Worm (Caenorhabditis elegans) whole organism, young adult: ENCODE data around the gene mrps-10.

Source experiments
- B0019.2 ChIP-seq: fragments of 200-800 bp; sonication (Bioruptor generic); conservative IDR thresholded peaks from 2 replicates; pipeline ENCODE4 v1.3.6; 2022; ENCODE audit warnings: missing genetic modification reagents, missing genetic modification characterization, missing compliant biosample characterization
- B0336.3 ChIP-seq: fragments of 200-800 bp; sonication (Bioruptor generic); IDR thresholded peaks from 2 replicates; pipeline ENCODE4 v1.3.6; 2022; ENCODE audit warnings: missing genetic modification characterization, missing compliant biosample characterization
- K12H6.12 ChIP-seq: fragments of 200-800 bp; sonication (Bioruptor generic); optimal IDR thresholded peaks from 2 replicates; lab custom pipeline; 2018; ENCODE audit warnings: mild to moderate bottlenecking, missing genetic modification characterization, missing compliant biosample characterization
- Y53F4B.3 ChIP-seq: fragments of 200-800 bp; sonication (Bioruptor generic); IDR thresholded peaks from 2 replicates; pipeline ENCODE4 v1.3.6; 2022; ENCODE audit warnings: missing genetic modification reagents, missing genetic modification characterization, missing compliant biosample characterization
- Y53G8AR.9 ChIP-seq: fragments of 200-800 bp; sonication (Bioruptor generic); conservative IDR thresholded peaks from 2 replicates; pipeline ENCODE4 v1.3.6; 2022; ENCODE audit warnings: missing genetic modification reagents, missing genetic modification characterization, missing compliant biosample characterization
- Y56A3A.18 ChIP-seq: fragments of 200-800 bp; sonication (Bioruptor generic); IDR thresholded peaks from 2 replicates; pipeline ENCODE4 v1.3.6; 2022; ENCODE audit warnings: missing genetic modification reagents, missing genetic modification characterization, missing compliant biosample characterization
- ZK185.1 ChIP-seq: sonication (generic microtip); optimal IDR thresholded peaks from 2 replicates; lab custom pipeline; 2016; ENCODE audit warnings: mild to moderate bottlenecking, missing genetic modification characterization, missing compliant biosample characterization; ENCODE audit not compliant: poor library complexity, severe bottlenecking
- akir-1 ChIP-seq: fragments of 200-800 bp; sonication (Bioruptor generic); optimal IDR thresholded peaks from 2 replicates; lab custom pipeline; 2018; ENCODE audit warnings: mild to moderate bottlenecking, missing genetic modification characterization, moderate library complexity, missing compliant biosample characterization
- ama-1 ChIP-seq, 3 experiments: fragments of 150-350 bp in 1 of 3; sonication (generic microtip) in 2 of 3; optimal IDR thresholded peaks; 2 replicates each; lab custom pipeline; 2014 to 2018; ENCODE audit warnings: missing biosample characterization in 2 of 3, missing genetic modification characterization in 2 of 3, missing genetic modification reagents in 2 of 3
- aptf-2 ChIP-seq: fragments of 200-800 bp; sonication (Bioruptor generic); conservative IDR thresholded peaks from 2 replicates; pipeline ENCODE4 v1.3.6; 2022; ENCODE audit warnings: missing genetic modification reagents, missing genetic modification characterization, missing compliant biosample characterization
- attf-3 ChIP-seq: fragments of 200-800 bp; sonication (Bioruptor generic); conservative IDR thresholded peaks from 2 replicates; pipeline ENCODE4 v1.3.6; 2022; ENCODE audit warnings: missing genetic modification reagents, missing genetic modification characterization, missing compliant biosample characterization
- attf-5 ChIP-seq: fragments of 200-800 bp; sonication (Bioruptor generic); optimal IDR thresholded peaks from 2 replicates; lab custom pipeline; 2018; ENCODE audit warnings: mild to moderate bottlenecking, missing genetic modification characterization, missing compliant biosample characterization
- attf-6 ChIP-seq: fragments of 200-800 bp; sonication (Bioruptor generic); IDR thresholded peaks from 2 replicates; pipeline ENCODE4 v1.3.6; 2022; ENCODE audit warnings: missing genetic modification reagents, missing genetic modification characterization, missing compliant biosample characterization
- bed-2 ChIP-seq: fragments of 200-800 bp; sonication (Bioruptor generic); IDR thresholded peaks from 2 replicates; pipeline ENCODE4 v1.3.6; 2022; ENCODE audit warnings: missing genetic modification reagents, missing genetic modification characterization, missing compliant biosample characterization
- cebp-1 ChIP-seq, 2 experiments: fragments of 200-800 bp in 1 of 2; sonication (Bioruptor generic) in 1 of 2; sonication (generic microtip) in 1 of 2; IDR thresholded peaks in 1 of 2; optimal IDR thresholded peaks in 1 of 2; 2 replicates each; pipeline versions ENCODE4 v1.3.6 to Lab custom; 2017 to 2022; ENCODE audit warnings: missing compliant biosample characterization in 2 of 2, missing genetic modification characterization in 2 of 2, mild to moderate bottlenecking in 1 of 2, missing genetic modification reagents in 1 of 2, moderate library complexity in 1 of 2
- cebp-2 ChIP-seq: fragments of 200-800 bp; sonication (Bioruptor generic); IDR thresholded peaks from 2 replicates; pipeline ENCODE4 v1.3.6; 2022; ENCODE audit warnings: missing genetic modification characterization, missing compliant biosample characterization
- ceh-100 ChIP-seq: fragments of 200-800 bp; sonication (Bioruptor generic); IDR thresholded peaks from 2 replicates; pipeline ENCODE4 v1.3.6; 2022; ENCODE audit warnings: missing genetic modification reagents, missing genetic modification characterization, missing compliant biosample characterization
- ceh-27 ChIP-seq: fragments of 200-800 bp; sonication (Bioruptor generic); optimal IDR thresholded peaks from 2 replicates; lab custom pipeline; 2018; ENCODE audit warnings: mild to moderate bottlenecking, missing genetic modification characterization, moderate library complexity, missing compliant biosample characterization
- dox-1 ChIP-seq: fragments of 200-800 bp; sonication (Bioruptor generic); IDR thresholded peaks from 2 replicates; pipeline ENCODE4 v1.3.6; 2022; ENCODE audit warnings: missing genetic modification reagents, missing genetic modification characterization, missing compliant biosample characterization
- dpff-1 ChIP-seq: sonication (generic microtip); optimal IDR thresholded peaks from 2 replicates; lab custom pipeline; 2017; ENCODE audit warnings: mild to moderate bottlenecking, missing genetic modification characterization, missing compliant biosample characterization
- egrh-3 ChIP-seq: fragments of 200-800 bp; sonication (Bioruptor generic); IDR thresholded peaks from 2 replicates; pipeline ENCODE4 v1.3.6; 2022; ENCODE audit warnings: missing genetic modification reagents, missing genetic modification characterization, missing compliant biosample characterization
- gei-17 ChIP-seq: fragments of 200-800 bp; sonication (Bioruptor generic); optimal IDR thresholded peaks from 2 replicates; lab custom pipeline; 2018; ENCODE audit warnings: mild to moderate bottlenecking, missing genetic modification characterization, missing compliant biosample characterization
- hmg-1.2 ChIP-seq: fragments of 200-800 bp; sonication (Bioruptor generic); IDR thresholded peaks from 2 replicates; pipeline ENCODE4 v1.3.6; 2022; ENCODE audit warnings: missing genetic modification reagents, missing genetic modification characterization, missing compliant biosample characterization
- hrde-1 ChIP-seq: sonication (generic microtip); optimal IDR thresholded peaks from 2 replicates; lab custom pipeline; 2016; ENCODE audit warnings: missing genetic modification characterization, mild to moderate bottlenecking, missing compliant biosample characterization, moderate library complexity, missing genotype, missing genetic modification reagents, borderline replicate concordance
- lag-1 ChIP-seq: fragments of 200-800 bp; sonication (Bioruptor generic); IDR thresholded peaks from 2 replicates; pipeline ENCODE4 v1.3.6; 2022; ENCODE audit warnings: missing genetic modification reagents, missing genetic modification characterization, missing compliant biosample characterization
- lin-26 ChIP-seq: fragments of 200-800 bp; sonication (Bioruptor generic); IDR thresholded peaks from 2 replicates; pipeline ENCODE4 v1.3.6; 2022; ENCODE audit warnings: missing genetic modification reagents, missing genetic modification characterization, missing compliant biosample characterization
- lsl-1 ChIP-seq: fragments of 200-800 bp; sonication (Bioruptor generic); optimal IDR thresholded peaks from 2 replicates; lab custom pipeline; 2018; ENCODE audit warnings: mild to moderate bottlenecking, missing genetic modification characterization, moderate library complexity, missing compliant biosample characterization
- madf-6 ChIP-seq: fragments of 200-800 bp; sonication (Bioruptor generic); IDR thresholded peaks from 2 replicates; pipeline ENCODE4 v1.3.6; 2022; ENCODE audit warnings: missing genetic modification reagents, missing genetic modification characterization, missing compliant biosample characterization
- mcd-1 ChIP-seq: fragments of 200-800 bp; sonication (Bioruptor generic); IDR thresholded peaks from 2 replicates; pipeline ENCODE4 v1.3.6; 2022; ENCODE audit warnings: missing genetic modification reagents, missing genetic modification characterization, missing compliant biosample characterization
- nfya-1 ChIP-seq: sonication (generic microtip); optimal IDR thresholded peaks from 2 replicates; lab custom pipeline; 2017; ENCODE audit warnings: antibody characterized with exemption, missing compliant biosample characterization, missing genetic modification characterization, borderline replicate concordance; ENCODE audit not compliant: insufficient read depth
- nfya-2 ChIP-seq: fragments of 200-800 bp; sonication (Bioruptor generic); IDR thresholded peaks from 2 replicates; pipeline ENCODE4 v1.3.6; 2022; ENCODE audit warnings: missing genetic modification reagents, missing genetic modification characterization, missing compliant biosample characterization
- nhr-80 ChIP-seq: sonication (generic microtip); optimal IDR thresholded peaks from 2 replicates; lab custom pipeline; 2016; ENCODE audit warnings: missing genetic modification characterization, missing compliant biosample characterization
- pbrm-1 ChIP-seq: fragments of 200-800 bp; sonication (Bioruptor generic); IDR thresholded peaks from 2 replicates; pipeline ENCODE4 v1.3.6; 2022; ENCODE audit warnings: missing genetic modification reagents, missing genetic modification characterization, missing compliant biosample characterization
- rec-8 ChIP-seq, 2 experiments: sonication (generic microtip); optimal IDR thresholded peaks; 2 replicates each; lab custom pipeline; 2016; ENCODE audit warnings: mild to moderate bottlenecking in 2 of 2, missing genetic modification characterization in 2 of 2, missing genetic modification reagents in 2 of 2, missing genotype in 2 of 2, missing biosample characterization in 1 of 2, missing compliant biosample characterization in 1 of 2, moderate library complexity in 1 of 2
- zfh-2 ChIP-seq: fragments of 200-800 bp; sonication (Bioruptor generic); conservative IDR thresholded peaks from 2 replicates; pipeline ENCODE4 v1.3.6; 2022; ENCODE audit warnings: missing genetic modification reagents, missing genetic modification characterization, missing compliant biosample characterization
- ztf-25 ChIP-seq: fragments of 200-800 bp; sonication (Bioruptor generic); IDR thresholded peaks from 2 replicates; pipeline ENCODE4 v1.3.6; 2022; ENCODE audit warnings: missing genetic modification reagents, missing genetic modification characterization, missing compliant biosample characterization
- ztf-28 ChIP-seq: fragments of 200-800 bp; sonication (Bioruptor generic); IDR thresholded peaks from 2 replicates; pipeline ENCODE4 v1.3.6; 2022; ENCODE audit warnings: missing genetic modification reagents, missing genetic modification characterization, missing compliant biosample characterization
- ztf-6 ChIP-seq: fragments of 200-800 bp; sonication (Bioruptor generic); IDR thresholded peaks from 2 replicates; pipeline ENCODE4 v1.3.6; 2022; ENCODE audit warnings: missing genetic modification reagents, missing genetic modification characterization, missing compliant biosample characterization

The mrps-10 gene

DNA sequence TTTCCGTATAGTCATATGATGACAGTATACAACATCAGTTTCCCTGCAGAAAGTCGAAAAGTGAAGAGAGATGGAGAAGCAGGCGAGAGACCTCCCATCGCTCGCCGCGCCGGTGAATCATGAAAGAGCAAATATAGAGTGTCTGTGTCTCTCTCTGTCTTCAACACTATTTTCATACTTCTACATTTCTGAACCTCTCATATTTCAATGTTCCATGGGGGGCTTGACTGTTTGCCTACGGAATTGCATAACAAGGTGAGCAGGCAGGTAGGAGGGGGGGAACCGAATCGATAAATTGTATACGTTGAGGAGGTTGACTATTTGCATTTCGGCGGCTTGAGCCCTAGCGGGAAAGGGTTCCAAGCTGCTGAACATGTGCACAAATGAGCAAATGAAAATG, 6.5 kb upstream of the mrps-10 start:
- TF ChIP-seq nfya-1 (tag; lab: Kevin White, UChicago) (no peak), aptf-2 (GFP tag; lab: Robert Waterston, UW) (0 out of 2 replicates have a peak, but pooled peaks have one; percentile 11), pbrm-1 (GFP tag; lab: Robert Waterston, UW) (no peak), B0336.3 (0 out of 2 replicates have a peak, but pooled peaks have one; percentile 39), cebp-2 (no peak), gei-17 (no peak), ztf-28 (no peak), lag-1 (GFP tag; lab: Robert Waterston, UW) (no peak), lin-26 (no peak), ama-1 (optimal IDR thresholded peaks at IDR 0.05; lab: Kevin White, UChicago) (no peak), ama-1 (GFP tag; optimal IDR thresholded peaks at IDR 0.05; lab: Kevin White, UChicago) (no peak), rec-8 (tag; optimal IDR thresholded peaks at IDR 0.05; lab: Kevin White, UChicago) (no peak), attf-3 (no peak), attf-6 (no peak), Y56A3A.18 (0 out of 2 replicates have a peak, but pooled peaks have one; percentile 28), ZK185.1 (no peak), ceh-27 (GFP tag; lab: Kevin White, UChicago) (no peak), cebp-1 (GFP tag; IDR thresholded peaks at IDR 0.05; lab: Robert Waterston, UW) (no peak), cebp-1 (tag; optimal IDR thresholded peaks at IDR 0.05; lab: Kevin White, UChicago) (peak; percentile 48), dpff-1 (tag; lab: Kevin White, UChicago) (no peak), nhr-80 (peak; percentile 71), hmg-1.2 (GFP tag; lab: Robert Waterston, UW) (peak; percentile 81), attf-5 (GFP tag; lab: Kevin White, UChicago) (peak; percentile 27), ztf-6 (GFP tag; lab: Robert Waterston, UW) (no peak), dox-1 (peak; percentile 48; the same call in 1 of the 2 replicates), lsl-1 (GFP tag; lab: Kevin White, UChicago) (no peak), B0019.2 (GFP tag; lab: Robert Waterston, UW) (no peak), mcd-1 (GFP tag; lab: Robert Waterston, UW) (0 out of 2 replicates have a peak, but pooled peaks have one; percentile 21), ztf-25 (GFP tag; lab: Robert Waterston, UW) (0 out of 2 replicates have a peak, but pooled peaks have one; percentile 26)

DNA sequence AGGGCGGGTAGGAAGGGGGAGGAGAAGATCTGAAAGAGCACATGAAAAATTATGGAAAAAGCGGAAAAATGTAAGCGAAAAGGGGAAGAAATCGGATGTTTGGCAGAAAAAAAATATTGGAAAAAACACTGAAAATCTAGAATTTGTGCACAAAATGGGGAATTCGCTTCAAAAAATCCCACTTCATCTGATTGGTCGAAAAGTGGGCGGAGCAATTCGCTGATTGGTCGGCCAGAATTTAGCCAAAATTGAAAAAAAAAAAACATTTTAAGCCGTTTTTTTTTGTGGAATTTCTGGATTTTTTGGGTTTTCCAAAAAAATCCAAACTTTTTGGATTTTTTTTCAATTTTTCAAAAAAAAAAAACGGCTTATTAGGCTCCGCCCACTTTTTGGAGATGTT, 5.5 kb upstream of the mrps-10 start:
- TF ChIP-seq ceh-100 (GFP tag; lab: Robert Waterston, UW) (no peak), K12H6.12 (tag; lab: Kevin White, UChicago) (no peak), egrh-3 (no peak), hrde-1 (tag; lab: Kevin White, UChicago) (no peak), Y53F4B.3 (no peak), zfh-2 (no peak), akir-1 (no peak), nfya-2 (no peak), bed-2 (GFP tag; lab: Robert Waterston, UW) (no peak), madf-6 (no peak), Y53G8AR.9 (GFP tag; lab: Robert Waterston, UW) (no peak), dox-1 (no peak)
